Worm (Caenorhabditis elegans) whole organism, L4 larva: ENCODE data around the gene plx-2.

Experiments used
- F10B5.3 ChIP-seq: sonication (generic microtip); optimal IDR thresholded peaks from 2 replicates; lab custom pipeline; 2016; ENCODE audit warnings: mild to moderate bottlenecking, missing genetic modification characterization, missing compliant biosample characterization
- T26A8.4 ChIP-seq: fragments of 200-800 bp; sonication (Bioruptor generic); IDR thresholded peaks from 2 replicates; pipeline ENCODE4 v1.3.6; 2022; ENCODE audit warnings: missing genetic modification characterization, missing compliant biosample characterization
- aha-1 ChIP-seq: fragments of 150-350 bp; peaks from one replicate; lab custom pipeline; 2014; ENCODE audit warnings: missing biosample characterization, missing genetic modification characterization
- ama-1 ChIP-seq: fragments of 150-350 bp; optimal IDR thresholded peaks from 2 replicates; lab custom pipeline; 2014; ENCODE audit warnings: inconsistent platforms, mixed read lengths
- arid-1 ChIP-seq: fragments of 200-800 bp; sonication (Bioruptor generic); conservative IDR thresholded peaks from 2 replicates; pipeline ENCODE4 v1.3.6; 2022; ENCODE audit warnings: missing genetic modification reagents, missing genetic modification characterization, missing compliant biosample characterization
- ceh-20 ChIP-seq: fragments of 200-800 bp; sonication (Bioruptor generic); IDR thresholded peaks from 2 replicates; pipeline ENCODE4 v1.3.6; 2022; ENCODE audit warnings: missing genetic modification reagents, missing genetic modification characterization, missing compliant biosample characterization
- ceh-28 ChIP-seq: fragments of 150-350 bp; optimal IDR thresholded peaks from 2 replicates; lab custom pipeline; 2014; ENCODE audit warnings: missing biosample characterization, missing genetic modification reagents, missing genetic modification characterization
- ctbp-1 ChIP-seq: fragments of 200-800 bp; sonication (Bioruptor generic); IDR thresholded peaks from 2 replicates; pipeline ENCODE4 v1.3.6; 2022; ENCODE audit warnings: missing genetic modification reagents, missing genetic modification characterization, missing compliant biosample characterization
- daf-8 ChIP-seq: fragments of 200-800 bp; sonication (Bioruptor generic); IDR thresholded peaks from 2 replicates; pipeline ENCODE4 v1.3.6; 2022; ENCODE audit warnings: missing genetic modification characterization, missing compliant biosample characterization
- dpl-1 ChIP-seq: fragments of 150-350 bp; optimal IDR thresholded peaks from 2 replicates; lab custom pipeline; 2014; ENCODE audit warnings: missing biosample characterization, missing genetic modification reagents, missing genetic modification characterization
- duxl-1 ChIP-seq: sonication (generic microtip); optimal IDR thresholded peaks from 2 replicates; lab custom pipeline; 2016; ENCODE audit warnings: mild to moderate bottlenecking, missing genetic modification characterization, moderate library complexity, missing compliant biosample characterization; ENCODE audit not compliant: poor library complexity
- dve-1 ChIP-seq: sonication (generic microtip); optimal IDR thresholded peaks from 2 replicates; lab custom pipeline; 2017; ENCODE audit warnings: antibody characterized with exemption, mild to moderate bottlenecking, missing genetic modification characterization, missing compliant biosample characterization; ENCODE audit not compliant: insufficient read depth
- egl-43 ChIP-seq: fragments of 200-800 bp; sonication (Bioruptor generic); IDR thresholded peaks from 2 replicates; pipeline ENCODE4 v1.3.6; 2022; ENCODE audit warnings: missing genetic modification reagents, missing genetic modification characterization, missing compliant biosample characterization
- hif-1 ChIP-seq, 2 experiments: sonication (generic microtip); optimal IDR thresholded peaks; 2 replicates each; lab custom pipeline; 2016 to 2017; ENCODE audit warnings: missing compliant biosample characterization in 2 of 2, missing genetic modification characterization in 2 of 2, missing genetic modification reagents in 2 of 2, missing genotype in 2 of 2, mild to moderate bottlenecking in 1 of 2
- hmg-1.1 ChIP-seq: fragments of 200-800 bp; sonication (Bioruptor generic); IDR thresholded peaks from 2 replicates; pipeline ENCODE4 v1.3.6; 2022; ENCODE audit warnings: missing genetic modification reagents, missing genetic modification characterization, missing compliant biosample characterization
- jun-1 ChIP-seq: fragments of 150-350 bp; optimal IDR thresholded peaks from 2 replicates; lab custom pipeline; 2014; ENCODE audit warnings: missing biosample characterization, missing genetic modification reagents, missing genetic modification characterization
- lim-7 ChIP-seq: fragments of 200-800 bp; sonication (Bioruptor generic); IDR thresholded peaks from 2 replicates; pipeline ENCODE4 v1.3.6; 2022; ENCODE audit warnings: missing genetic modification characterization, missing compliant biosample characterization
- lin-1 ChIP-seq: fragments of 200-800 bp; sonication (Bioruptor generic); IDR thresholded peaks from 2 replicates; pipeline ENCODE4 v1.3.6; 2022; ENCODE audit warnings: missing genetic modification reagents, missing genetic modification characterization, missing compliant biosample characterization
- lin-13 ChIP-seq: fragments of 150-350 bp; optimal IDR thresholded peaks from 2 replicates; lab custom pipeline; 2014; ENCODE audit warnings: missing biosample characterization, missing genetic modification reagents, missing genetic modification characterization
- lin-29 ChIP-seq: fragments of 200-800 bp; sonication (Bioruptor generic); IDR thresholded peaks from 2 replicates; pipeline ENCODE4 v1.3.6; 2022; ENCODE audit warnings: missing genetic modification reagents, missing genetic modification characterization, missing compliant biosample characterization
- lin-39 ChIP-seq: fragments of 150-350 bp; optimal IDR thresholded peaks from 2 replicates; lab custom pipeline; 2014; ENCODE audit warnings: missing biosample characterization, missing genetic modification reagents, missing genetic modification characterization
- madf-9 ChIP-seq: fragments of 200-800 bp; sonication (Bioruptor generic); conservative IDR thresholded peaks from 2 replicates; pipeline ENCODE4 v1.3.6; 2022; ENCODE audit warnings: missing genetic modification reagents, missing genetic modification characterization, missing compliant biosample characterization
- mdl-1 ChIP-seq, 2 experiments: fragments of 150-350 bp in 1 of 2; sonication (generic microtip) in 1 of 2; optimal IDR thresholded peaks; 2 replicates each; lab custom pipeline; 2014 to 2017; ENCODE audit warnings: missing biosample characterization in 2 of 2, missing genetic modification characterization in 2 of 2
- mep-1 ChIP-seq: fragments of 150-350 bp; sonication (generic microtip); optimal IDR thresholded peaks from 3 replicates; lab custom pipeline; 2014; ENCODE audit warnings: missing biosample characterization, missing genetic modification characterization
- mes-2 ChIP-seq: sonication (generic microtip); optimal IDR thresholded peaks from 2 replicates; lab custom pipeline; 2016; ENCODE audit warnings: missing genotype, mild to moderate bottlenecking, missing genetic modification characterization, missing compliant biosample characterization; ENCODE audit not compliant: poor library complexity, severe bottlenecking
- mxl-3 ChIP-seq: fragments of 200-800 bp; sonication (Bioruptor generic); optimal IDR thresholded peaks from 2 replicates; lab custom pipeline; 2018; ENCODE audit warnings: mild to moderate bottlenecking, missing genetic modification characterization, missing compliant biosample characterization
- nhr-102 ChIP-seq: sonication (generic microtip); optimal IDR thresholded peaks from 2 replicates; lab custom pipeline; 2016; ENCODE audit warnings: mild to moderate bottlenecking, missing genetic modification characterization, moderate library complexity, missing compliant biosample characterization
- nhr-11 ChIP-seq: fragments of 150-350 bp; optimal IDR thresholded peaks from 2 replicates; lab custom pipeline; 2014; ENCODE audit warnings: missing biosample characterization, missing genetic modification characterization
- nhr-111 ChIP-seq: fragments of 200-800 bp; sonication (Bioruptor generic); optimal IDR thresholded peaks from 2 replicates; lab custom pipeline; 2018; ENCODE audit warnings: mild to moderate bottlenecking, missing genetic modification characterization, missing compliant biosample characterization
- nhr-25 ChIP-seq: sonication (generic microtip); optimal IDR thresholded peaks from 2 replicates; lab custom pipeline; 2017; ENCODE audit warnings: missing genetic modification characterization, mild to moderate bottlenecking, missing compliant biosample characterization, antibody characterized with exemption, moderate library complexity, borderline replicate concordance; ENCODE audit not compliant: insufficient read depth
- nhr-28 ChIP-seq: fragments of 150-350 bp; optimal IDR thresholded peaks from 2 replicates; lab custom pipeline; 2014; ENCODE audit warnings: missing biosample characterization, missing genetic modification characterization
- nhr-42 ChIP-seq: fragments of 200-800 bp; sonication (Bioruptor generic); IDR thresholded peaks from 2 replicates; pipeline ENCODE4 v1.3.6; 2022; ENCODE audit warnings: missing genetic modification characterization, missing compliant biosample characterization
- nhr-48 ChIP-seq: sonication (generic microtip); optimal IDR thresholded peaks from 2 replicates; lab custom pipeline; 2016; ENCODE audit warnings: mild to moderate bottlenecking, missing genetic modification characterization, missing compliant biosample characterization
- nhr-77 ChIP-seq: fragments of 150-350 bp; optimal IDR thresholded peaks from 2 replicates; lab custom pipeline; 2014; ENCODE audit warnings: missing biosample characterization, missing genetic modification characterization
- php-3 ChIP-seq: fragments of 200-800 bp; sonication (Bioruptor generic); IDR thresholded peaks from 2 replicates; pipeline ENCODE4 v1.3.6; 2022; ENCODE audit warnings: missing genetic modification reagents, missing genetic modification characterization, missing compliant biosample characterization
- pqm-1 ChIP-seq: sonication (generic microtip); optimal IDR thresholded peaks from 2 replicates; lab custom pipeline; 2017; ENCODE audit warnings: missing biosample characterization, missing genetic modification characterization
- rbr-2 ChIP-seq: sonication (generic microtip); optimal IDR thresholded peaks from 2 replicates; lab custom pipeline; 2016; ENCODE audit warnings: missing genotype, missing genetic modification characterization, missing compliant biosample characterization
- snpc-1.2 ChIP-seq: fragments of 200-800 bp; sonication (Bioruptor generic); IDR thresholded peaks from 2 replicates; pipeline ENCODE4 v1.3.6; 2022; ENCODE audit warnings: missing genetic modification reagents, missing genetic modification characterization, missing compliant biosample characterization
- spr-1 ChIP-seq: sonication (generic microtip); optimal IDR thresholded peaks from 2 replicates; lab custom pipeline; 2016; ENCODE audit warnings: mild to moderate bottlenecking, missing genetic modification characterization, missing compliant biosample characterization
- spr-3 ChIP-seq: fragments of 200-800 bp; sonication (Bioruptor generic); optimal IDR thresholded peaks from 2 replicates; lab custom pipeline; 2018; ENCODE audit warnings: mild to moderate bottlenecking, missing genetic modification characterization, missing compliant biosample characterization
- zfp-3 ChIP-seq: fragments of 200-800 bp; sonication (Bioruptor generic); conservative IDR thresholded peaks from 2 replicates; pipeline ENCODE4 v1.3.6; 2022; ENCODE audit warnings: missing genetic modification reagents, missing genetic modification characterization, missing compliant biosample characterization
- zip-11 ChIP-seq: fragments of 200-800 bp; sonication (Bioruptor generic); IDR thresholded peaks from 2 replicates; pipeline ENCODE4 v1.3.6; 2022; ENCODE audit warnings: missing genetic modification characterization, missing compliant biosample characterization
- zip-2 ChIP-seq: fragments of 150-350 bp; optimal IDR thresholded peaks from 2 replicates; lab custom pipeline; 2014; ENCODE audit warnings: missing biosample characterization, missing genetic modification characterization
- ztf-7 ChIP-seq: fragments of 150-350 bp; optimal IDR thresholded peaks from 2 replicates; lab custom pipeline; 2014; ENCODE audit warnings: missing biosample characterization, missing genetic modification characterization

The plx-2 gene

DNA sequence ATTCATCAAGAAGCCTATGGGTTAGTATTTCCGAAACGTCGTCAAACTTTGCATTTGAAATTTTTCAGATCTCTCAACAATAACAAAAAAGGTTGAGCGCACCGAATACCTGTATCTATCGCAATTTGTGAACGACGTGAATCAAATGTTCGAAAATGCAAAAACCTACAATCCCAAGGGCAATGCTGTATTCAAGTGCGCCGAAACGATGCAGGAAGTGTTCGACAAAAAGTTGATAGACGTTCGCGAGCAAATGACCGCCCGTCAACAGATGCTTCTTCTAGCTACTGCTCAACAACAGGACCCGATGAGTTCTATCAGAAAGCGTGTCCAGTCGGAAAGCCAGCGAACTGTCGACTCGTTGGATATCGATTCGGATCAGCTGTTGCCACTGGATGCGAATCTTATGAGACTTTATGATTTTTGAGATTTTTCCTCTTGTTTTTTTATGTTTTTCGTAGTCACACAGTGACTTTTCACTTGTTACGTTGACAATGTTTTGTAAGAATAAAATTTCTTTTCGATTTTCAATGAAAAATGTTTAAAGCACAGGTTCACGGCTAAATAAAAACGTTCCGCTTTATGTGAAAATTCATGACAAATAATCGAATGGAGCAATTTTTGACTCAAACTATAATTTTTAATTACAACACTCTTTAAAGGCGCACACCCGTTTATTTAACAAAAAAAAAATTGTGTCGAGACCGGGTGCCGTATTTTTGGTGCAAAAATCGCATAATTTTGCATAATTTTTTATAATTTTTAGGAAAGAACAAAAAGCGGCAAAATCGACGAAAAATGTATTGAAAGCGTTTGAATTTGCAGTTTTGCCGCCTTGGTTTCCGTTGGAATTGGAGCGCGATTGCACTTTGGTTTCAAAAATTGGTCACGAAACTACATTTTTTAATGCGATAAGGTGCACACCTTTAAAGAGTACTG is 17.1 kb downstream of the plx-2 start (continued):
- TF ChIP-seq mdl-1 (tag; optimal IDR thresholded peaks at IDR 0.05; lab: Kevin White, UChicago) = peak in 1 of 2 experiments; percentile 16
- TF ChIP-seq hmg-1.1 = peak; percentile 7; the same call in 1 of the 2 replicates
- no peak for TF ChIP-seq daf-8 (GFP tag; lab: Robert Waterston, UW)
- TF ChIP-seq nhr-48 (tag; lab: Kevin White, UChicago) = peak; percentile 27
- TF ChIP-seq nhr-28 (tag; lab: Kevin White, UChicago) = no peak
- peak; percentile 80 for TF ChIP-seq aha-1 (tag; lab: Kevin White, UChicago)
- TF ChIP-seq pqm-1 = no peak
- TF ChIP-seq rbr-2 = peak; percentile 40
- peak; percentile 32 for TF ChIP-seq mxl-3 (GFP tag; lab: Kevin White, UChicago)
- peak; percentile 68 for TF ChIP-seq nhr-77 (tag; lab: Kevin White, UChicago)
- peak; percentile 86 for TF ChIP-seq zfp-3 (GFP tag; lab: Robert Waterston, UW)
- TF ChIP-seq spr-3 (GFP tag; lab: Kevin White, UChicago) = no peak
- 0 out of 2 replicates have a peak, but pooled peaks have one; percentile 5 for TF ChIP-seq zip-11 (GFP tag; lab: Robert Waterston, UW)
- no peak for TF ChIP-seq jun-1 (tag; lab: Kevin White, UChicago)
- TF ChIP-seq madf-9 (GFP tag; lab: Robert Waterston, UW) = no peak
- TF ChIP-seq ama-1 (lab: Kevin White, UChicago) = no peak
- no peak for TF ChIP-seq ceh-28 (tag; lab: Kevin White, UChicago)
- peak; percentile 38 for TF ChIP-seq zip-2 (tag; lab: Kevin White, UChicago)
- TF ChIP-seq mes-2 (tag; lab: Kevin White, UChicago) = no peak
- TF ChIP-seq lin-1 (GFP tag; lab: Robert Waterston, UW) = peak; percentile 54; the same call in 1 of the 2 replicates
- TF ChIP-seq php-3 (GFP tag; lab: Robert Waterston, UW) = peak; percentile 84
- TF ChIP-seq spr-1 = peak; percentile 52
- TF ChIP-seq T26A8.4 (GFP tag; lab: Robert Waterston, UW) = peak; percentile 95
- TF ChIP-seq egl-43 (GFP tag; lab: Robert Waterston, UW) = peak; percentile 52
- 0 out of 2 replicates have a peak, but pooled peaks have one; percentile 40 for TF ChIP-seq snpc-1.2 (GFP tag; lab: Robert Waterston, UW)
- peak; percentile 74 for TF ChIP-seq dve-1 (tag; lab: Kevin White, UChicago)
- peak; percentile 56 for TF ChIP-seq ztf-7 (tag; lab: Kevin White, UChicago)
- peak; percentile 39 for TF ChIP-seq duxl-1
- TF ChIP-seq mep-1 (tag; lab: Kevin White, UChicago) = peak; percentile 51
- peak; percentile 70 for TF ChIP-seq nhr-102 (tag; lab: Kevin White, UChicago)
- 0 out of 2 replicates have a peak, but pooled peaks have one; percentile 62 for TF ChIP-seq ctbp-1 (GFP tag; lab: Robert Waterston, UW)
- TF ChIP-seq ceh-20 (GFP tag; lab: Robert Waterston, UW) = no peak
- TF ChIP-seq F10B5.3 (tag; lab: Kevin White, UChicago) = peak; percentile 47
- peak; percentile 66 for TF ChIP-seq nhr-25 (tag; lab: Kevin White, UChicago)
- peak; percentile 88 for TF ChIP-seq nhr-42 (GFP tag; lab: Robert Waterston, UW)
- TF ChIP-seq nhr-11 (tag; lab: Kevin White, UChicago) = no peak
- TF ChIP-seq lim-7 (GFP tag; lab: Robert Waterston, UW) = no peak
- TF ChIP-seq arid-1 (GFP tag; lab: Robert Waterston, UW) = 0 out of 2 replicates have a peak, but pooled peaks have one; percentile 42
- peak; percentile 31 for TF ChIP-seq dpl-1 (GFP tag; lab: Kevin White, UChicago)
- no peak for TF ChIP-seq lin-13 (GFP tag; lab: Kevin White, UChicago)
- TF ChIP-seq hif-1 (tag; optimal IDR thresholded peaks at IDR 0.05; lab: Kevin White, UChicago) = peak in 1 of 2 experiments; percentile 48
- peak; percentile 69 for TF ChIP-seq lin-29 (GFP tag; lab: Robert Waterston, UW)
- no peak for TF ChIP-seq nhr-111 (GFP tag; lab: Kevin White, UChicago)
- TF ChIP-seq lin-39 = no peak
